Fruit fly (Drosophila melanogaster): ENCODE results near the gene CG12170.

Gene CG12170

DNA sequence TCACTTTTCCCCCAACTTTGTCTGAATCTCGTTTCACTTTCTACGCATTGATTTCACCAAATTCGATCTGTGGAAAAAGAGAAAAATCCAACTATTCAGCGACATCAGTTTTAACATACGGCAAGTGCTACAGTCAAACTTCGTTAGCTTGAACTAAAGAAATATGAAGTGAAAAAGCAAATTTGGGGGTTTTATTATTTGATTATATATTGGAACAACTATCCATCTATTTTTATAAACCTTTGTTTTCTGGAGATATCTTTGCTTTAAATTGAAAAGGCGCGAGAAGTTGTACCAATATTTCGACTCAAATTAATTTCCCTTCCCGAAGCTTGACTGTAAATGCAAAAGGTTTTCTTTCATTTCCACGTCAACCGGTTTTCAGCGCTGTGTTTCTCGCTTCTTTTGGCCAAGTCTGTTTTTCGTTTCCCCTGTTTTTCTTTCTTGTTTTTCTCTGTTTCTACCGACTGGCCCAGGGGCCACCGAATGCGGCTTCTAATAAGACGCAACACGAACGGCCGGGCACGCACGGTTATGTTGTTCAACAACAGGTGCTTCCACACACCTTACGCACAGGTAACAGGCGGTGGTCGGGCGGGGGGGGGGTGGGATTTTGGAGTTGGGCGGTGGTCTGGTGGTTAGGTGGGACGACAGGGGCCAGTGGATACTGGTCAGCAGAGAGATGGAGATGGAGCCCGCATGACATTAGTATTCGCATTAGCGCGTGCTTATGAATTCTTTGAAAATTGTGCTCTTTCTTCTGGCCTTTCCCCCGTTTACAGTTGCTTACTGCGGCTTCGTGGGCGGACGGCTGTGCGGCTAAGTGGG is 46.1 kb downstream of the CG12170 start (continued):
- no peak for TF ChIP-seq CG2129 (GFP tag; IDR thresholded peaks at IDR 0.05; ENCODE audit: partially characterized antibody)
- TF ChIP-seq CG15479 (GFP tag; optimal IDR thresholded peaks at IDR 0.05) = no peak
- TF ChIP-seq CG3726 (GFP tag; IDR thresholded peaks at IDR 0.05) = no peak
- no peak for TF ChIP-seq maf-S (GFP tag; optimal IDR thresholded peaks at IDR 0.05)
- TF ChIP-seq bbx (GFP tag; IDR thresholded peaks at IDR 0.05; ENCODE audit: partially characterized antibody) = no peak
- TF ChIP-seq Lpt (GFP tag; optimal IDR thresholded peaks at IDR 0.05) = no peak
- peak; percentile 11 for TF ChIP-seq CG8359 (GFP tag; optimal IDR thresholded peaks at IDR 0.05; ENCODE audit: borderline replicate concordance)
- peak; percentile 51 for TF ChIP-seq Spps (tag; optimal IDR thresholded peaks at IDR 0.05)
- TF ChIP-seq Lhr (GFP tag; optimal IDR thresholded peaks at IDR 0.05) = peak; percentile 2
- TF ChIP-seq unc-4 (GFP tag; IDR thresholded peaks at IDR 0.05; ENCODE audit: partially characterized antibody) = no peak
- no peak for TF ChIP-seq CG1647 (GFP tag; optimal IDR thresholded peaks at IDR 0.05)
- TF ChIP-seq stwl (tag; optimal IDR thresholded peaks at IDR 0.05) = no peak
- no peak for TF ChIP-seq C15 (GFP tag; IDR thresholded peaks at IDR 0.05)
- no peak for TF ChIP-seq Dref (GFP tag; IDR thresholded peaks at IDR 0.05)
- TF ChIP-seq CG14965 (GFP tag; optimal IDR thresholded peaks at IDR 0.05; ENCODE audit: borderline replicate concordance) = no peak
- no peak for TF ChIP-seq eve (GFP tag; optimal IDR thresholded peaks at IDR 0.05)
- peak; percentile 77 for TF ChIP-seq ken (GFP tag; IDR thresholded peaks at IDR 0.05)
- peak; percentile 32 for TF ChIP-seq Hr3 (GFP tag; optimal IDR thresholded peaks at IDR 0.05)
- TF ChIP-seq CG7372 (GFP tag; IDR thresholded peaks at IDR 0.05) = no peak
- TF ChIP-seq eyg (GFP tag; optimal IDR thresholded peaks at IDR 0.05) = no peak
- TF ChIP-seq aop (GFP tag; IDR thresholded peaks at IDR 0.05) = no peak
- no peak for TF ChIP-seq zf30C (GFP tag; optimal IDR thresholded peaks at IDR 0.05)
- peak; percentile 80 for TF ChIP-seq unpg (GFP tag; optimal IDR thresholded peaks at IDR 0.05)
- TF ChIP-seq usp (GFP tag; optimal IDR thresholded peaks at IDR 0.05) = no peak
- no peak for TF ChIP-seq Hey (tag; optimal IDR thresholded peaks at IDR 0.05)
- TF ChIP-seq CG6689 (GFP tag; IDR thresholded peaks at IDR 0.05) = peak; percentile 48
- TF ChIP-seq kay (GFP tag; optimal IDR thresholded peaks at IDR 0.05) = no peak
- no peak for TF ChIP-seq CG13287 (GFP tag; IDR thresholded peaks at IDR 0.05; ENCODE audit: partially characterized antibody)
- TF ChIP-seq Rfx (GFP tag; IDR thresholded peaks at IDR 0.05) = peak; percentile 42
- TF ChIP-seq CG11695 (GFP tag; IDR thresholded peaks at IDR 0.05) = 0 out of 3 replicates have a peak, but pooled peaks have one; percentile 22
- TF ChIP-seq Bteb2 (GFP tag; optimal IDR thresholded peaks at IDR 0.05) = no peak
- no peak for TF ChIP-seq Adf1 (GFP tag; IDR thresholded peaks at IDR 0.05)
- peak; percentile 34 for TF ChIP-seq CG9437 (GFP tag; optimal IDR thresholded peaks at IDR 0.05)
- TF ChIP-seq CG1233 (GFP tag; optimal IDR thresholded peaks at IDR 0.05) = peak; percentile 57
- peak; percentile 17 for TF ChIP-seq Atf-2 (GFP tag; optimal IDR thresholded peaks at IDR 0.05)
- peak; percentile 13 for TF ChIP-seq CG13775 (GFP tag; optimal IDR thresholded peaks at IDR 0.05)
- TF ChIP-seq CG6175 (GFP tag; IDR thresholded peaks at IDR 0.05) = peak; percentile 65; the same call in 1 of the 3 replicates
- no peak for TF ChIP-seq CG16779 (GFP tag; IDR thresholded peaks at IDR 0.05)
- no peak for TF ChIP-seq CG17612 (GFP tag; IDR thresholded peaks at IDR 0.05)
- TF ChIP-seq bcd (GFP tag; optimal IDR thresholded peaks at IDR 0.05) = peak; percentile 23
- TF ChIP-seq psq (GFP tag; optimal IDR thresholded peaks at IDR 0.05) = no peak
- no peak for TF ChIP-seq Oaz (GFP tag; IDR thresholded peaks at IDR 0.05)
- TF ChIP-seq scrt (GFP tag; optimal IDR thresholded peaks at IDR 0.05) = peak; percentile 48
- no peak for TF ChIP-seq Camta (GFP tag; optimal IDR thresholded peaks at IDR 0.05)
- TF ChIP-seq tup (GFP tag; optimal IDR thresholded peaks at IDR 0.05) = no peak
- TF ChIP-seq CG4282 (GFP tag; optimal IDR thresholded peaks at IDR 0.05) = no peak
- no peak for TF ChIP-seq CG7745 (tag; optimal IDR thresholded peaks at IDR 0.05)
- TF ChIP-seq CG13296 (GFP tag; optimal IDR thresholded peaks at IDR 0.05) = no peak
- peak; percentile 70 for TF ChIP-seq Xbp1 (GFP tag; optimal IDR thresholded peaks at IDR 0.05)
- TF ChIP-seq Sox100B (GFP tag; optimal IDR thresholded peaks at IDR 0.05) = no peak
